Fruit fly (Drosophila melanogaster) whole organism, embryonic: ENCODE measurements around the gene Adat1.

Source experiments
- ATbp ChIP-seq: fragments of 200-800 bp; sonication (Bioruptor generic); optimal IDR thresholded peaks from 2 replicates; lab custom pipeline; 2017; ENCODE audit warnings: missing biosample characterization, mild to moderate bottlenecking, missing genetic modification characterization, missing genetic modification reagents
- Bgb ChIP-seq: fragments of 200-800 bp; sonication (Bioruptor generic); IDR thresholded peaks from 2 replicates; pipeline ENCODE4 v1.3.6; 2022; ENCODE audit warnings: missing biosample characterization, missing genetic modification characterization; ENCODE audit not compliant: partially characterized antibody
- CG11695 ChIP-seq: fragments of 200-800 bp; sonication (Bioruptor generic); IDR thresholded peaks from 3 replicates; pipeline ENCODE4 v1.3.6; 2022; ENCODE audit warnings: missing biosample characterization, missing genetic modification characterization
- CG12104 ChIP-seq: fragments of 200-800 bp; sonication (Bioruptor generic); optimal IDR thresholded peaks from 3 replicates; lab custom pipeline; 2016; ENCODE audit warnings: missing biosample characterization, missing genetic modification characterization
- CG13123 ChIP-seq: fragments of 200-800 bp; sonication (Bioruptor generic); optimal IDR thresholded peaks from 2 replicates; lab custom pipeline; 2016; ENCODE audit warnings: missing biosample characterization, missing genetic modification characterization
- CG14710 ChIP-seq: fragments of 200-800 bp; sonication (Bioruptor generic); optimal IDR thresholded peaks from 3 replicates; lab custom pipeline; 2019; ENCODE audit warnings: missing biosample characterization, mild to moderate bottlenecking, missing genetic modification characterization, moderate library complexity
- CG15479 ChIP-seq: fragments of 200-800 bp; sonication (Bioruptor generic); optimal IDR thresholded peaks from 3 replicates; lab custom pipeline; 2019; ENCODE audit warnings: missing biosample characterization, mild to moderate bottlenecking, missing genetic modification characterization, moderate library complexity
- CG17359 ChIP-seq: fragments of 200-800 bp; sonication (Bioruptor generic); optimal IDR thresholded peaks from 3 replicates; lab custom pipeline; 2018; ENCODE audit warnings: missing biosample characterization, mild to moderate bottlenecking, missing genetic modification characterization, moderate library complexity
- CG18011 ChIP-seq: fragments of 200-800 bp; sonication (Bioruptor generic); optimal IDR thresholded peaks from 2 replicates; lab custom pipeline; 2017; ENCODE audit warnings: missing biosample characterization, missing genetic modification characterization, mild to moderate bottlenecking, moderate library complexity, missing genotype
- CG18262 ChIP-seq: fragments of 200-800 bp; optimal IDR thresholded peaks from 3 replicates; lab custom pipeline; 2019; ENCODE audit warnings: missing biosample characterization, mild to moderate bottlenecking, missing genetic modification characterization, moderate library complexity
- CG2199 ChIP-seq: fragments of 200-800 bp; sonication (Bioruptor generic); IDR thresholded peaks from 3 replicates; pipeline ENCODE4 v1.3.6; 2022; ENCODE audit warnings: missing biosample characterization, missing genetic modification characterization
- CG2202 ChIP-seq: fragments of 200-800 bp; sonication (Bioruptor generic); optimal IDR thresholded peaks from 2 replicates; lab custom pipeline; 2018; ENCODE audit warnings: missing biosample characterization, mild to moderate bottlenecking, missing genetic modification characterization
- CG2712 ChIP-seq: fragments of 200-800 bp; optimal IDR thresholded peaks from 3 replicates; lab custom pipeline; 2019; ENCODE audit warnings: missing biosample characterization, mild to moderate bottlenecking, missing genetic modification characterization, moderate library complexity
- CG31388 ChIP-seq: fragments of 200-800 bp; sonication (Bioruptor generic); optimal IDR thresholded peaks from 2 replicates; lab custom pipeline; 2016; ENCODE audit warnings: missing biosample characterization, missing genetic modification characterization
- CG34422 ChIP-seq: fragments of 200-800 bp; sonication (Bioruptor generic); IDR thresholded peaks from 3 replicates; pipeline ENCODE4 v1.3.6; 2022; ENCODE audit warnings: missing biosample characterization, missing genetic modification characterization
- CG5245 ChIP-seq: fragments of 200-800 bp; sonication (Bioruptor generic); optimal IDR thresholded peaks from 3 replicates; lab custom pipeline; 2016; ENCODE audit warnings: missing biosample characterization, missing genetic modification characterization
- CG8924 ChIP-seq: fragments of 200-800 bp; optimal IDR thresholded peaks from 3 replicates; lab custom pipeline; 2019; ENCODE audit warnings: missing biosample characterization, mild to moderate bottlenecking, missing genetic modification characterization, moderate library complexity
- CG9876 ChIP-seq: fragments of 200-800 bp; sonication (Bioruptor generic); optimal IDR thresholded peaks from 2 replicates; lab custom pipeline; 2016; ENCODE audit warnings: missing biosample characterization, missing genetic modification characterization
- CoRest ChIP-seq: fragments of 200-800 bp; sonication (Bioruptor generic); optimal IDR thresholded peaks from 3 replicates; lab custom pipeline; 2018; ENCODE audit warnings: missing biosample characterization, mild to moderate bottlenecking, missing genetic modification characterization, moderate library complexity
- Elba2 ChIP-seq: fragments of 200-800 bp; sonication (Bioruptor generic); optimal IDR thresholded peaks from 3 replicates; lab custom pipeline; 2016; ENCODE audit warnings: missing biosample characterization, missing genetic modification characterization
- HHEX ChIP-seq: fragments of 200-800 bp; sonication (Bioruptor generic); optimal IDR thresholded peaks from 3 replicates; lab custom pipeline; 2017; ENCODE audit warnings: missing biosample characterization, mild to moderate bottlenecking, missing genetic modification characterization, missing genetic modification reagents
- MBD-R2 ChIP-seq: fragments of 200-800 bp; sonication (Bioruptor generic); IDR thresholded peaks from 2 replicates; pipeline ENCODE4 v1.3.6; 2022; ENCODE audit warnings: missing biosample characterization, missing genetic modification characterization
- Max ChIP-seq: fragments of 200-800 bp; sonication (Bioruptor generic); optimal IDR thresholded peaks from 2 replicates; lab custom pipeline; 2016; ENCODE audit warnings: missing biosample characterization, mild to moderate bottlenecking, missing genetic modification characterization
- Opbp ChIP-seq: fragments of 200-800 bp; sonication (Bioruptor generic); IDR thresholded peaks from 3 replicates; pipeline ENCODE4 v1.3.6; 2022; ENCODE audit warnings: missing biosample characterization, missing genetic modification characterization; ENCODE audit not compliant: partially characterized antibody
- Ravus ChIP-seq: fragments of 200-800 bp; sonication (Bioruptor generic); IDR thresholded peaks from 2 replicates; pipeline ENCODE4 v1.3.6; 2022; ENCODE audit warnings: missing biosample characterization, missing genetic modification characterization
- Side ChIP-seq: fragments of 200-800 bp; sonication (Bioruptor generic); optimal IDR thresholded peaks from 2 replicates; lab custom pipeline; 2016; ENCODE audit warnings: missing biosample characterization, missing genetic modification characterization
- bcd ChIP-seq: fragments of 200-800 bp; sonication (Bioruptor generic); optimal IDR thresholded peaks from 2 replicates; lab custom pipeline; 2017; ENCODE audit warnings: missing biosample characterization, mild to moderate bottlenecking, missing genetic modification characterization
- crc ChIP-seq: fragments of 200-800 bp; sonication (Bioruptor generic); optimal IDR thresholded peaks from 2 replicates; lab custom pipeline; 2016; ENCODE audit warnings: missing biosample characterization, missing genetic modification characterization
- hbn ChIP-seq: fragments of 200-800 bp; sonication (Bioruptor generic); IDR thresholded peaks from 2 replicates; pipeline ENCODE4 v1.3.6; 2022; ENCODE audit warnings: missing biosample characterization, missing genetic modification characterization; ENCODE audit not compliant: partially characterized antibody
- her ChIP-seq: fragments of 200-800 bp; sonication (Bioruptor generic); optimal IDR thresholded peaks from 2 replicates; lab custom pipeline; 2016; ENCODE audit warnings: missing biosample characterization, missing genetic modification characterization
- insv ChIP-seq, 2 experiments: fragments of 200-800 bp; sonication (Bioruptor generic); optimal IDR thresholded peaks; 3 replicates each; lab custom pipeline; 2016 to 2018; ENCODE audit warnings: missing biosample characterization in 2 of 2, missing genetic modification characterization in 2 of 2
- inv ChIP-seq: fragments of 200-800 bp; sonication (Bioruptor generic); IDR thresholded peaks from 2 replicates; pipeline ENCODE4 v1.3.6; 2022; ENCODE audit warnings: missing biosample characterization, missing genetic modification characterization; ENCODE audit not compliant: partially characterized antibody
- kah ChIP-seq: fragments of 200-800 bp; sonication (Bioruptor generic); optimal IDR thresholded peaks from 2 replicates; lab custom pipeline; 2018; ENCODE audit warnings: missing biosample characterization, mild to moderate bottlenecking, missing genetic modification characterization
- klu ChIP-seq: fragments of 200-800 bp; sonication (Bioruptor generic); IDR thresholded peaks from 2 replicates; pipeline ENCODE4 v1.3.6; 2022; ENCODE audit warnings: missing biosample characterization, missing genetic modification characterization
- knrl ChIP-seq: fragments of 200-800 bp; sonication (Bioruptor generic); IDR thresholded peaks from 3 replicates; pipeline ENCODE4 v1.3.6; 2022; ENCODE audit warnings: missing biosample characterization, missing genetic modification characterization; ENCODE audit not compliant: partially characterized antibody
- lola ChIP-seq, 3 experiments: fragments of >200 bp in 2 of 3; fragments of 200-800 bp in 1 of 3; sonication (Bioruptor generic) in 1 of 3; optimal IDR thresholded peaks; 2 replicates each; lab custom pipeline; 2017 to 2019; ENCODE audit warnings: missing biosample characterization in 3 of 3, missing genetic modification characterization in 3 of 3, mild to moderate bottlenecking in 1 of 3, moderate library complexity in 1 of 3
- lov ChIP-seq, 2 experiments: fragments of 200-800 bp in 1 of 2; fragments of >200 bp in 1 of 2; sonication (Bioruptor generic) in 1 of 2; IDR thresholded peaks in 1 of 2; optimal IDR thresholded peaks in 1 of 2; 2 replicates in 1 of 2; 3 replicates in 1 of 2; pipeline versions ENCODE4 v1.3.6 to Lab custom; 2017 to 2022; ENCODE audit warnings: missing biosample characterization in 1 of 2, missing genetic modification characterization in 1 of 2
- mam ChIP-seq: fragments of 200-800 bp; sonication (Bioruptor generic); optimal IDR thresholded peaks from 3 replicates; lab custom pipeline; 2016; ENCODE audit warnings: missing biosample characterization, missing genetic modification characterization
- nerfin-1 ChIP-seq: fragments of 200-800 bp; sonication (Bioruptor generic); optimal IDR thresholded peaks from 3 replicates; lab custom pipeline; 2019; ENCODE audit warnings: missing biosample characterization, mild to moderate bottlenecking, missing genetic modification characterization, moderate library complexity
- pan ChIP-seq, 4 experiments: fragments of >200 bp in 3 of 4; fragments of 200-800 bp in 1 of 4; sonication (Bioruptor generic) in 1 of 4; optimal IDR thresholded peaks in 3 of 4; IDR thresholded peaks in 1 of 4; 2 replicates each; pipeline versions ENCODE4 v1.3.6 to Lab custom; 2017 to 2022; ENCODE audit warnings: missing biosample characterization in 2 of 4, missing genetic modification characterization in 2 of 4, mixed read lengths in 1 of 4
- pros ChIP-seq: fragments of 200-800 bp; sonication (Bioruptor generic); optimal IDR thresholded peaks from 3 replicates; lab custom pipeline; 2019; ENCODE audit warnings: missing biosample characterization, mild to moderate bottlenecking, missing genetic modification characterization, moderate library complexity
- psq ChIP-seq: fragments of 200-800 bp; sonication (Bioruptor generic); optimal IDR thresholded peaks from 2 replicates; lab custom pipeline; 2017; ENCODE audit warnings: missing biosample characterization, missing genetic modification characterization
- rib ChIP-seq: fragments of 200-800 bp; sonication (Bioruptor generic); IDR thresholded peaks from 2 replicates; pipeline ENCODE4 v1.3.6; 2022; ENCODE audit warnings: missing biosample characterization, missing genetic modification characterization
- sd ChIP-seq: fragments of 200-800 bp; sonication (Bioruptor generic); optimal IDR thresholded peaks from 3 replicates; lab custom pipeline; 2018; ENCODE audit warnings: missing biosample characterization, mild to moderate bottlenecking, missing genetic modification characterization, moderate library complexity
- seq ChIP-seq: fragments of 200-800 bp; sonication (Bioruptor generic); IDR thresholded peaks from 2 replicates; pipeline ENCODE4 v1.3.6; 2022; ENCODE audit warnings: missing biosample characterization, missing genetic modification characterization
- wdn ChIP-seq: fragments of 200-800 bp; sonication (Bioruptor generic); IDR thresholded peaks from 2 replicates; pipeline ENCODE4 v1.3.6; 2022; ENCODE audit warnings: missing biosample characterization, missing genetic modification characterization
- zen2 ChIP-seq: fragments of 200-800 bp; sonication (Bioruptor generic); IDR thresholded peaks from 3 replicates; pipeline ENCODE4 v1.3.6; 2022; ENCODE audit warnings: missing biosample characterization, missing genetic modification characterization; ENCODE audit not compliant: partially characterized antibody
- zf30C ChIP-seq: fragments of 200-800 bp; sonication (Bioruptor generic); optimal IDR thresholded peaks from 3 replicates; lab custom pipeline; 2018; ENCODE audit warnings: missing biosample characterization, mild to moderate bottlenecking, missing genetic modification characterization
- zfh1 ChIP-seq: fragments of 200-800 bp; sonication (Bioruptor generic); IDR thresholded peaks from 3 replicates; pipeline ENCODE4 v1.3.6; 2022; ENCODE audit warnings: missing biosample characterization, missing genetic modification characterization

Adat1 gene

DNA sequence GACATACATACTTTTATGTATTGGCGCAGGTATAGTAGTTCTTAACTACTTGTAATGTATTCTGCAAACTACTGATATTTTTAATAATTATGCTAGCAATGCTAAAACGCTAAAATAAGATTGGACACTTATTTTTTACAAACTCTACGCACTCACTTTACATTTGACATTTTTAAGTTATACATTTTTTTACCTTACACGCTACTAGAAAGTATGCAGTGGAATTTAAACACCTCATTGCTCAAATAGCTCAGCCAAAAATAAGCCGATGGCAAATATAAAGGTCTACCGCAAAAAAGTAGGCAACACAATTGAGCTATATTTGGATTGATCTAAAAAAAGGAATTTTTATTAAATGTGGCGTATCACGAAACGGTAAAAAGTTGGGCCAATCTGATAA, 30.8 kb upstream of the Adat1 start:
- TF ChIP-seq crc (GFP tag; lab: Kevin White, UChicago) (no peak), CG14710 (tag; lab: Kevin White, UChicago) (peak; percentile 12), Elba2 (GFP tag; lab: Kevin White, UChicago) (no peak), CG8924 (tag; lab: Kevin White, UChicago) (no peak), lola (GFP tag; optimal IDR thresholded peaks at IDR 0.05; lab: Kevin White, UChicago) (no peak), hbn (GFP tag; lab: Robert Waterston, UW) (no peak), CG12104 (GFP tag; lab: Kevin White, UChicago) (no peak), CG15479 (GFP tag; lab: Kevin White, UChicago) (no peak), her (no peak), rib (GFP tag; lab: Robert Waterston, UW) (no peak), CG2202 (no peak), lov (optimal IDR thresholded peaks at IDR 0.05; lab: Kevin White, UChicago) (no peak), lov (GFP tag; IDR thresholded peaks at IDR 0.05; lab: Robert Waterston, UW) (no peak), CG11695 (GFP tag; lab: Robert Waterston, UW) (no peak), zen2 (GFP tag; lab: Robert Waterston, UW) (no peak), CoRest (tag; lab: Kevin White, UChicago) (no peak), klu (GFP tag; lab: Robert Waterston, UW) (no peak), CG17359 (tag; lab: Kevin White, UChicago) (no peak), nerfin-1 (tag; lab: Kevin White, UChicago) (peak; percentile 37), psq (no peak), CG18262 (tag; lab: Kevin White, UChicago) (no peak), pros (GFP tag; lab: Kevin White, UChicago) (no peak), sd (tag; lab: Kevin White, UChicago) (no peak), CG34422 (no peak), mam (no peak), ATbp (GFP tag; lab: Kevin White, UChicago) (no peak), knrl (GFP tag; lab: Robert Waterston, UW) (peak; percentile 59; the same call in 2 of the 3 replicates), Max (GFP tag; lab: Kevin White, UChicago) (no peak), seq (GFP tag; lab: Robert Waterston, UW) (no peak), zfh1 (GFP tag; lab: Robert Waterston, UW) (no peak), pan (optimal IDR thresholded peaks at IDR 0.05; lab: Kevin White, UChicago) (no peak), pan (GFP tag; optimal IDR thresholded peaks at IDR 0.05 in 1 of 2, IDR thresholded peaks at IDR 0.05 in 1 of 2) (no peak), CG5245 (GFP tag; lab: Kevin White, UChicago) (no peak), MBD-R2 (no peak), CG31388 (GFP tag; lab: Kevin White, UChicago) (no peak), CG18011 (GFP tag; lab: Kevin White, UChicago) (no peak), CG9876 (GFP tag; lab: Kevin White, UChicago) (no peak), HHEX (no peak), zf30C (GFP tag; lab: Kevin White, UChicago) (no peak), Opbp (peak; percentile 53; the same call in 1 of the 3 replicates), Ravus (GFP tag; lab: Robert Waterston, UW) (no peak), CG2199 (peak; percentile 72; the same call in 2 of the 3 replicates), wdn (GFP tag; lab: Robert Waterston, UW) (no peak), bcd (GFP tag; lab: Kevin White, UChicago) (no peak), inv (GFP tag; lab: Robert Waterston, UW) (no peak), insv (GFP tag; optimal IDR thresholded peaks at IDR 0.05; lab: Kevin White, UChicago) (no peak), Bgb (GFP tag; lab: Robert Waterston, UW) (0 out of 2 replicates have a peak, but pooled peaks have one; percentile 17), CG2712 (tag; lab: Kevin White, UChicago) (peak; percentile 20), Side (GFP tag; lab: Kevin White, UChicago) (no peak), CG13123 (no peak), kah (GFP tag; lab: Kevin White, UChicago) (no peak)
